Worm (Caenorhabditis elegans) whole organism, L2 larva: Measurements from ENCODE around the gene srg-56.

ENCODE experiments used
- C34F6.9 ChIP-seq: fragments of 150-350 bp; optimal IDR thresholded peaks from 2 replicates; lab custom pipeline; 2014; ENCODE audit warnings: missing biosample characterization, missing genetic modification characterization
- Y55F3AM.14 ChIP-seq: fragments of 200-800 bp; sonication (Bioruptor generic); optimal IDR thresholded peaks from 2 replicates; lab custom pipeline; 2018; ENCODE audit warnings: mild to moderate bottlenecking, missing genetic modification characterization, missing compliant biosample characterization
- ZK546.5 ChIP-seq: sonication (generic microtip); optimal IDR thresholded peaks from 2 replicates; lab custom pipeline; 2017; ENCODE audit warnings: missing biosample characterization, missing genetic modification characterization
- alr-1 ChIP-seq: fragments of 150-350 bp; optimal IDR thresholded peaks from 2 replicates; lab custom pipeline; 2014; ENCODE audit warnings: missing biosample characterization, missing genetic modification characterization
- aly-2 ChIP-seq: fragments of 150-350 bp; optimal IDR thresholded peaks from 2 replicates; lab custom pipeline; 2014; ENCODE audit warnings: missing biosample characterization, missing genetic modification characterization
- ama-1 ChIP-seq: fragments of 150-350 bp; optimal IDR thresholded peaks from 2 replicates; lab custom pipeline; 2018; ENCODE audit warnings: inconsistent platforms
- blmp-1 ChIP-seq: sonication (generic microtip); optimal IDR thresholded peaks from 2 replicates; lab custom pipeline; 2017; ENCODE audit warnings: missing genetic modification characterization, mild to moderate bottlenecking, missing compliant biosample characterization, antibody characterized with exemption, moderate library complexity; ENCODE audit not compliant: insufficient read depth
- ceh-16 ChIP-seq: fragments of 150-350 bp; optimal IDR thresholded peaks from 2 replicates; lab custom pipeline; 2014; ENCODE audit warnings: missing biosample characterization, missing genetic modification characterization
- crh-2 ChIP-seq: sonication (generic microtip); optimal IDR thresholded peaks from 2 replicates; lab custom pipeline; 2017; ENCODE audit warnings: missing biosample characterization, missing genetic modification characterization
- dmd-4 ChIP-seq: sonication (generic microtip); optimal IDR thresholded peaks from 2 replicates; lab custom pipeline; 2017; ENCODE audit warnings: missing biosample characterization, missing genetic modification characterization
- egl-27 ChIP-seq: sonication (generic microtip); optimal IDR thresholded peaks from 3 replicates; lab custom pipeline; 2017; ENCODE audit warnings: missing biosample characterization, missing genetic modification reagents, missing genetic modification characterization
- elt-1 ChIP-seq: fragments of 150-350 bp; optimal IDR thresholded peaks from 2 replicates; lab custom pipeline; 2014; ENCODE audit warnings: missing biosample characterization, missing genetic modification characterization
- elt-3 ChIP-seq: sonication (generic microtip); optimal IDR thresholded peaks from 2 replicates; lab custom pipeline; 2017; ENCODE audit warnings: missing biosample characterization, missing genetic modification characterization
- gmeb-1 ChIP-seq: fragments of 150-350 bp; optimal IDR thresholded peaks from 2 replicates; lab custom pipeline; 2014; ENCODE audit warnings: missing biosample characterization, missing genetic modification characterization
- lin-11 ChIP-seq: fragments of 150-350 bp; sonication (generic microtip); optimal IDR thresholded peaks from 2 replicates; lab custom pipeline; 2014; ENCODE audit warnings: missing biosample characterization, missing genetic modification characterization, inconsistent platforms, mixed read lengths
- lin-13 ChIP-seq: fragments of 150-350 bp; optimal IDR thresholded peaks from 2 replicates; lab custom pipeline; 2014; ENCODE audit warnings: missing biosample characterization, missing genetic modification reagents, missing genetic modification characterization
- lin-39 ChIP-seq: fragments of 150-350 bp; optimal IDR thresholded peaks from 2 replicates; lab custom pipeline; 2014; ENCODE audit warnings: missing biosample characterization, missing genetic modification reagents, missing genetic modification characterization
- lsy-2 ChIP-seq, 2 experiments: fragments of 150-350 bp in 1 of 2; sonication (generic microtip) in 1 of 2; optimal IDR thresholded peaks; 2 replicates each; lab custom pipeline; 2014 to 2017; ENCODE audit warnings: missing biosample characterization in 2 of 2, missing genetic modification characterization in 2 of 2
- mab-5 ChIP-seq: fragments of 150-350 bp; optimal IDR thresholded peaks from 2 replicates; lab custom pipeline; 2014; ENCODE audit warnings: missing biosample characterization, missing genetic modification characterization
- mdl-1 ChIP-seq, 2 experiments: fragments of 150-350 bp in 1 of 2; sonication (generic microtip) in 1 of 2; optimal IDR thresholded peaks; 2 replicates each; lab custom pipeline; 2017; ENCODE audit warnings: missing biosample characterization in 2 of 2, missing genetic modification characterization in 2 of 2
- nhr-10 ChIP-seq: sonication (generic microtip); optimal IDR thresholded peaks from 2 replicates; lab custom pipeline; 2017; ENCODE audit warnings: missing biosample characterization, missing genetic modification characterization
- nhr-11 ChIP-seq: fragments of 150-350 bp; optimal IDR thresholded peaks from 2 replicates; lab custom pipeline; 2014; ENCODE audit warnings: missing biosample characterization, missing genetic modification characterization
- nhr-12 ChIP-seq: fragments of 150-350 bp; optimal IDR thresholded peaks from 2 replicates; lab custom pipeline; 2014; ENCODE audit warnings: missing biosample characterization, missing genetic modification characterization
- nhr-129 ChIP-seq: fragments of 150-350 bp; optimal IDR thresholded peaks from 2 replicates; lab custom pipeline; 2014; ENCODE audit warnings: missing biosample characterization, missing genetic modification characterization
- nhr-23 ChIP-seq: fragments of 150-350 bp; optimal IDR thresholded peaks from 2 replicates; lab custom pipeline; 2014; ENCODE audit warnings: missing biosample characterization, missing genetic modification reagents, missing genetic modification characterization
- nhr-237 ChIP-seq: fragments of 150-350 bp; optimal IDR thresholded peaks from 2 replicates; lab custom pipeline; 2014; ENCODE audit warnings: missing biosample characterization, missing genetic modification characterization
- nhr-25 ChIP-seq: fragments of 150-350 bp; sonication (generic microtip); optimal IDR thresholded peaks from 3 replicates; lab custom pipeline; 2014; ENCODE audit warnings: missing biosample characterization, missing genetic modification characterization
- nhr-6 ChIP-seq: fragments of 150-350 bp; optimal IDR thresholded peaks from 2 replicates; lab custom pipeline; 2014; ENCODE audit warnings: missing biosample characterization, missing genetic modification characterization
- nhr-77 ChIP-seq: fragments of 150-350 bp; optimal IDR thresholded peaks from 2 replicates; lab custom pipeline; 2014; ENCODE audit warnings: missing biosample characterization, missing genetic modification characterization
- peb-1 ChIP-seq: fragments of 150-350 bp; optimal IDR thresholded peaks from 2 replicates; lab custom pipeline; 2014; ENCODE audit warnings: missing biosample characterization, missing genetic modification characterization
- sem-4 ChIP-seq: fragments of 150-350 bp; optimal IDR thresholded peaks from 2 replicates; lab custom pipeline; 2014; ENCODE audit warnings: missing biosample characterization, missing genetic modification reagents, missing genetic modification characterization
- skn-1 ChIP-seq: sonication (generic microtip); optimal IDR thresholded peaks from 2 replicates; lab custom pipeline; 2017; ENCODE audit warnings: missing biosample characterization, missing genetic modification characterization
- sma-3 ChIP-seq: sonication (generic microtip); optimal IDR thresholded peaks from 2 replicates; lab custom pipeline; 2016; ENCODE audit warnings: missing genetic modification reagents, missing genetic modification characterization, missing compliant biosample characterization
- sma-9 ChIP-seq, 2 experiments: fragments of 150-350 bp in 1 of 2; sonication (generic microtip) in 1 of 2; optimal IDR thresholded peaks; 2 replicates each; lab custom pipeline; 2014 to 2016; ENCODE audit warnings: missing genetic modification characterization in 2 of 2, mild to moderate bottlenecking in 1 of 2, missing biosample characterization in 1 of 2, missing compliant biosample characterization in 1 of 2, missing genetic modification reagents in 1 of 2, moderate library complexity in 1 of 2
- snpc-4 ChIP-seq: fragments of 150-350 bp; optimal IDR thresholded peaks from 2 replicates; lab custom pipeline; 2014; ENCODE audit warnings: missing biosample characterization, missing genetic modification characterization
- unc-62 ChIP-seq: fragments of 150-350 bp; optimal IDR thresholded peaks from 2 replicates; lab custom pipeline; 2014; ENCODE audit warnings: missing biosample characterization, missing genetic modification reagents, missing genetic modification characterization
- zag-1 ChIP-seq: fragments of 150-350 bp; optimal IDR thresholded peaks from 2 replicates; lab custom pipeline; 2014; ENCODE audit warnings: missing biosample characterization, missing genetic modification characterization
- ztf-1 ChIP-seq: fragments of 200-800 bp; sonication (Bioruptor generic); conservative IDR thresholded peaks from 2 replicates; pipeline ENCODE4 v1.3.6; 2022; ENCODE audit warnings: missing genetic modification characterization, missing compliant biosample characterization
- ztf-11 ChIP-seq: sonication (generic microtip); optimal IDR thresholded peaks from 2 replicates; lab custom pipeline; 2017; ENCODE audit warnings: missing biosample characterization, missing genetic modification characterization

The srg-56 gene

DNA sequence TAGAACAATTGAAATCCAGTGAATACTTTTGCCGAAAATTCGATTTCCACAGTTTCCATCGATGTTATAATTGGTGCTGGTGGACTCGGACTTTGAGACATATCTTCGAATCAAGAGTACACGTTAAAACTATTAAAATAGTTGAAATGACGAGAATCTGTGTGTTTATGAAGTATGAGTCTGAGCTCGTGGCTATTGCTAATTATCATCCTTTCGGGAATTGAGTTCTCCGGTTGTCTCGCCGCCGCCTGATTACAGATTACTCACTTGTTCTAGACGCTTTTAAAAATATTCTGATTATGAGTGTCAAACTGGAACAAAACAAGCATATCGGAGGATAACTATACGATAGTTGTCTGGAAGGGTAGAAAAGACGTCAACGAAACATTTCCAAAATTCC lies at the start of gene srg-56:
Gene srg-56, minus strand, starts transcription at position 101 of the 400 bp plus-strand sequence.
- no peak for TF ChIP-seq dmd-4 (tag; lab: Kevin White, UChicago)
- TF ChIP-seq mab-5: no peak
- no peak for TF ChIP-seq ceh-16 (tag; lab: Kevin White, UChicago)
- TF ChIP-seq sma-3 (GFP tag; lab: Kevin White, UChicago): no peak
- no peak for TF ChIP-seq nhr-129 (tag; lab: Kevin White, UChicago)
- no peak for TF ChIP-seq nhr-77 (tag; lab: Kevin White, UChicago)
- TF ChIP-seq ama-1 (lab: Kevin White, UChicago): no peak
- no peak for TF ChIP-seq lsy-2 (tag; optimal IDR thresholded peaks at IDR 0.05; lab: Kevin White, UChicago)
- no peak for TF ChIP-seq nhr-237 (tag; lab: Kevin White, UChicago)
- TF ChIP-seq nhr-6 (tag; lab: Kevin White, UChicago): no peak
- no peak for TF ChIP-seq nhr-11 (tag; lab: Kevin White, UChicago)
- no peak for TF ChIP-seq crh-2
- no peak for TF ChIP-seq ZK546.5 (tag; lab: Kevin White, UChicago)
- no peak for TF ChIP-seq ztf-1
- TF ChIP-seq mdl-1 (tag; optimal IDR thresholded peaks at IDR 0.05; lab: Kevin White, UChicago): no peak
- no peak for TF ChIP-seq nhr-25 (tag; lab: Kevin White, UChicago)

DNA sequence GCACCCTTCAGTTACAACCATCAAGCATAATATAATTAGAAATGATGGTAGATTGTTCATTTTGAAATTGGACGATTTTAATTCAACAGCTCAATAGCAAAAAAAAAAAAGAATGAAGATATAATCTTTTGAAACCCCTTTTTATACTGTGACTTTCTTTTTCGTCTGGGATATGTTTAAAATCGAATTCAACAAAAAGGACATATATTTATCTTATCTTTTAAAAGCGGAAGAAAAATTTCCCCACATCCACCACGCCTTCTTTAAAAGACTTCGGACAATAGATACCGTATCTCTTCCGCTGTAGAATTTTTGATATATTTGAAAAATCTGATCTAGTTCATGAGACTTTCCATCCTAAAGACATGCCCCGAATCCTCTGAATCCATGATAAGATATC lies 42.7 kb upstream of the srg-56 start, which contains the start of gene R05D8.11:
Gene R05D8.11, minus strand, starts transcription at position 101 of the 400 bp plus-strand sequence.
- no peak for TF ChIP-seq elt-3 (tag; lab: Kevin White, UChicago)
- no peak for TF ChIP-seq nhr-237 (tag; lab: Kevin White, UChicago)
- no peak for TF ChIP-seq crh-2

DNA sequence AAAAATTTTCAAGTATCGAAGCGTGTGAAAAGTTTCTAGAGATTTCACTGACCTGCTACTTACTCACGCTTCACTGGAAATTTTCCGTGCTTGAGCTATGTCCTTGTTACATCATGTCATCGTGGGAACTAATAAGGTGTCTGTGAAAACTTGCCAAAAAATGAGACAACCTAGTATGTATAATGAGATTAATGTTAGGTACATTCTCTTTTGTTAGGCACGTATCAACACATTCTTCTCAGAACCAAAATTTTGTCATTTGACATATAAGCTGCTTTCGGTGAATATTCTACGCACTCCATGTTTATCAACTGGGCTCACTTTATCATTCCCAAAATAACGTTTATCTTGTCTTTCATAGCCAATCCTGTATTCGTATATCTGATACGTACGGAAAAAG lies 36.0 kb upstream of the srg-56 start, which contains the start of gene srj-18:
Gene srj-18, plus strand, starts transcription at position 301 of the 400 bp plus-strand sequence.
- no peak for TF ChIP-seq elt-1 (tag; lab: Kevin White, UChicago)
- TF ChIP-seq lin-39 (tag; lab: Kevin White, UChicago): no peak
- no peak for TF ChIP-seq ama-1 (lab: Kevin White, UChicago)
- TF ChIP-seq Y55F3AM.14 (GFP tag; lab: Kevin White, UChicago): no peak
- TF ChIP-seq C34F6.9 (tag; lab: Kevin White, UChicago): no peak
- TF ChIP-seq lsy-2 (tag; optimal IDR thresholded peaks at IDR 0.05; lab: Kevin White, UChicago): no peak
- no peak for TF ChIP-seq zag-1 (tag; lab: Kevin White, UChicago)
- TF ChIP-seq nhr-25 (tag; lab: Kevin White, UChicago): no peak
- no peak for TF ChIP-seq crh-2
- no peak for TF ChIP-seq sma-9 (GFP tag; optimal IDR thresholded peaks at IDR 0.05; lab: Kevin White, UChicago)
- TF ChIP-seq sma-9 (tag; optimal IDR thresholded peaks at IDR 0.05; lab: Kevin White, UChicago): no peak
- no peak for TF ChIP-seq aly-2 (tag; lab: Kevin White, UChicago)
- TF ChIP-seq blmp-1 (tag; lab: Kevin White, UChicago): no peak
- TF ChIP-seq nhr-12 (tag; lab: Kevin White, UChicago): no peak
- TF ChIP-seq unc-62: no peak
- TF ChIP-seq nhr-10 (tag; lab: Kevin White, UChicago): no peak
- TF ChIP-seq alr-1 (tag; lab: Kevin White, UChicago): no peak
- TF ChIP-seq nhr-23 (tag; lab: Kevin White, UChicago): no peak
- TF ChIP-seq nhr-237 (tag; lab: Kevin White, UChicago): no peak

DNA sequence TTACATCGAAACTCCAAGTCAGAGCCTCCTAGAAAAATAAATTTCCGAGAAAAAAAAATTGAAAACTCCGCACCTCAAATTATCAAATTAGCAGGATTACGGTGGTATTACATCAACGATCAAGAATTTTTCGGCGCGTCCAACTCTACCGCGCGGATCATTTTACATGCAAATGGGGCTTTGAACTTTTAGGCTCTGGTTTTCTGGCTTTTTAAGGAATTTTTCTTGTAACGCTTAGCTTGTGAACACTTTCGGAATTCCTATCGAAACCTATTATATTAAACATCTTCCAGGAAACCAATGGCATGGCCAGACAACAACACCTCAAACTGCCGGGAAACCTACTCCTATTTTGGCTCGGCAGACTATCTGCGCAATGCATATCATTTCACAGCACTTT lies 33.5 kb upstream of the srg-56 start, which contains the start of gene srh-56:
Gene srh-56, plus strand, starts transcription at position 301 of the 400 bp plus-strand sequence.
- TF ChIP-seq ceh-16 (tag; lab: Kevin White, UChicago): no peak
- no peak for TF ChIP-seq elt-3 (tag; lab: Kevin White, UChicago)
- no peak for TF ChIP-seq nhr-23 (tag; lab: Kevin White, UChicago)
- TF ChIP-seq zag-1 (tag; lab: Kevin White, UChicago): no peak
- no peak for TF ChIP-seq blmp-1 (tag; lab: Kevin White, UChicago)
- TF ChIP-seq gmeb-1 (tag; lab: Kevin White, UChicago): no peak
- no peak for TF ChIP-seq Y55F3AM.14 (GFP tag; lab: Kevin White, UChicago)
- no peak for TF ChIP-seq egl-27 (tag; lab: Kevin White, UChicago)

DNA sequence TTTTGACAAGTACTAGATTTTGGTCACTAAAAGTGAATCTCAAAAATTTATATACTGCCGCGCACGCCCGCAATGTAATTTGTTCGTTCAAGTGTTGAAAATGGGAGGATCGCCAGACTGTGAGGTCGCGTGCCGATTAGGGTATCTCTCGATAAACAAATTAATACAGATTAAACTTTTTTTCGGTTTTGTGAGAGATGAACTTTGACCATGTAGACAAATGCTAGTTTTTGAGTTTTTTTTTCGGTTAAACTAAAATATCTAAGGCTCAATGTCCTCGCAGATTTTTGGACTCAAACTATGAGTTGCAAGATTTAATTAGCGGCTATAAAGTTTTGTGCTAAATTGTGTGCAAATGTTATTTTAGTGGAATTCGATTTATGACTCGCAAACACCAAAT lies 31.7 kb upstream of the srg-56 start, which contains the start of gene dhs-15:
Gene dhs-15, minus strand, starts transcription at position 101 of the 400 bp plus-strand sequence.
- TF ChIP-seq ama-1 (lab: Kevin White, UChicago) (no peak), lin-13 (no peak), peb-1 (tag; lab: Kevin White, UChicago) (no peak), sem-4 (tag; lab: Kevin White, UChicago) (no peak), snpc-4 (no peak), nhr-25 (tag; lab: Kevin White, UChicago) (no peak), skn-1 (tag; lab: Kevin White, UChicago) (no peak), lin-11 (no peak), aly-2 (tag; lab: Kevin White, UChicago) (no peak), egl-27 (tag; lab: Kevin White, UChicago) (no peak), blmp-1 (tag; lab: Kevin White, UChicago) (no peak), ztf-11 (no peak), nhr-237 (tag; lab: Kevin White, UChicago) (no peak), zag-1 (tag; lab: Kevin White, UChicago) (no peak), Y55F3AM.14 (GFP tag; lab: Kevin White, UChicago) (no peak), nhr-10 (tag; lab: Kevin White, UChicago) (no peak)
